Worm (Caenorhabditis elegans) whole organism, late embryonic: ENCODE results near the gene str-99.

Source experiments
- F13H6.1 ChIP-seq: sonication (generic microtip); optimal IDR thresholded peaks from 2 replicates; lab custom pipeline; 2016; ENCODE audit warnings: missing genetic modification characterization, missing compliant biosample characterization
- K09A11.1 ChIP-seq: sonication (generic microtip); optimal IDR thresholded peaks from 2 replicates; lab custom pipeline; 2017; ENCODE audit warnings: antibody characterized with exemption, mild to moderate bottlenecking, missing genetic modification characterization, missing compliant biosample characterization; ENCODE audit not compliant: insufficient read depth
- Y22D7AL.16 ChIP-seq: sonication (generic microtip); optimal IDR thresholded peaks from 2 replicates; lab custom pipeline; 2016; ENCODE audit warnings: missing genetic modification characterization, missing compliant biosample characterization
- ceh-19 ChIP-seq: fragments of 200-800 bp; sonication (Bioruptor generic); optimal IDR thresholded peaks from 2 replicates; lab custom pipeline; 2018; ENCODE audit warnings: mild to moderate bottlenecking, missing genetic modification characterization, missing compliant biosample characterization
- ceh-2 ChIP-seq: sonication (generic microtip); optimal IDR thresholded peaks from 2 replicates; lab custom pipeline; 2016; ENCODE audit warnings: missing genotype, missing genetic modification characterization, missing compliant biosample characterization
- ceh-22 ChIP-seq: sonication (generic microtip); optimal IDR thresholded peaks from 2 replicates; lab custom pipeline; 2017; ENCODE audit warnings: missing biosample characterization, missing genetic modification characterization
- ceh-24 ChIP-seq: sonication (generic microtip); optimal IDR thresholded peaks from 2 replicates; lab custom pipeline; 2016; ENCODE audit warnings: mild to moderate bottlenecking, missing genetic modification characterization, missing compliant biosample characterization
- ceh-30 ChIP-seq: fragments of 150-350 bp; optimal IDR thresholded peaks from 2 replicates; lab custom pipeline; 2014; ENCODE audit warnings: missing biosample characterization, missing genetic modification characterization
- ceh-9 ChIP-seq: sonication (generic microtip); optimal IDR thresholded peaks from 2 replicates; lab custom pipeline; 2016; ENCODE audit warnings: mild to moderate bottlenecking, missing genetic modification characterization, inconsistent platforms, missing compliant biosample characterization
- che-1 ChIP-seq: sonication (generic microtip); optimal IDR thresholded peaks from 2 replicates; lab custom pipeline; 2016; ENCODE audit warnings: mild to moderate bottlenecking, missing genetic modification characterization, missing compliant biosample characterization
- elt-4 ChIP-seq: sonication (generic microtip); optimal IDR thresholded peaks from 2 replicates; lab custom pipeline; 2016; ENCODE audit warnings: missing genetic modification characterization, missing compliant biosample characterization
- eyg-1 ChIP-seq: sonication (generic microtip); optimal IDR thresholded peaks from 2 replicates; lab custom pipeline; 2016; ENCODE audit warnings: missing genotype, missing genetic modification characterization, missing compliant biosample characterization
- fkh-6 ChIP-seq: sonication (generic microtip); optimal IDR thresholded peaks from 2 replicates; lab custom pipeline; 2016; ENCODE audit warnings: missing genetic modification characterization, missing compliant biosample characterization
- hlh-8 ChIP-seq: sonication (generic microtip); optimal IDR thresholded peaks from 2 replicates; lab custom pipeline; 2016; ENCODE audit warnings: missing genotype, missing genetic modification characterization, missing compliant biosample characterization
- lin-11 ChIP-seq: fragments of 200-800 bp; sonication (Bioruptor generic); optimal IDR thresholded peaks from 2 replicates; lab custom pipeline; 2018; ENCODE audit warnings: mild to moderate bottlenecking, missing genetic modification characterization, missing compliant biosample characterization
- madf-2 ChIP-seq: sonication (generic microtip); optimal IDR thresholded peaks from 2 replicates; lab custom pipeline; 2017; ENCODE audit warnings: missing genetic modification characterization, missing compliant biosample characterization
- mec-3 ChIP-seq: sonication (generic microtip); optimal IDR thresholded peaks from 2 replicates; lab custom pipeline; 2016; ENCODE audit warnings: borderline replicate concordance, missing genetic modification characterization, missing compliant biosample characterization
- nfya-1 ChIP-seq: sonication (generic microtip); optimal IDR thresholded peaks from 2 replicates; lab custom pipeline; 2017; ENCODE audit warnings: missing genetic modification characterization, mild to moderate bottlenecking, missing compliant biosample characterization, antibody characterized with exemption, moderate library complexity
- npax-4 ChIP-seq: sonication (generic microtip); optimal IDR thresholded peaks from 2 replicates; lab custom pipeline; 2016; ENCODE audit warnings: missing genetic modification characterization, missing compliant biosample characterization
- pag-3 ChIP-seq: sonication (generic microtip); optimal IDR thresholded peaks from 2 replicates; lab custom pipeline; 2016; ENCODE audit warnings: missing compliant biosample characterization, missing genetic modification characterization, borderline replicate concordance
- pax-1 ChIP-seq: fragments of 150-350 bp; optimal IDR thresholded peaks from 2 replicates; lab custom pipeline; 2014; ENCODE audit warnings: missing biosample characterization, missing genetic modification characterization
- pha-2 ChIP-seq: sonication (generic microtip); optimal IDR thresholded peaks from 2 replicates; lab custom pipeline; 2017; ENCODE audit warnings: mild to moderate bottlenecking, missing genetic modification characterization, missing compliant biosample characterization
- pha-4 ChIP-seq: fragments of 150-350 bp; optimal IDR thresholded peaks from 2 replicates; lab custom pipeline; 2018; ENCODE audit warnings: missing biosample characterization, missing genetic modification reagents, missing genetic modification characterization
- pqm-1 ChIP-seq: sonication (generic microtip); optimal IDR thresholded peaks from 2 replicates; lab custom pipeline; 2016; ENCODE audit warnings: missing genetic modification characterization, missing compliant biosample characterization
- pros-1 ChIP-seq: fragments of 150-350 bp; optimal IDR thresholded peaks from 2 replicates; lab custom pipeline; 2014; ENCODE audit warnings: missing biosample characterization, missing genetic modification reagents, missing genetic modification characterization
- ref-2 ChIP-seq: sonication (generic microtip); optimal IDR thresholded peaks from 2 replicates; lab custom pipeline; 2016; ENCODE audit warnings: missing genetic modification characterization, missing compliant biosample characterization
- sox-2 ChIP-seq: fragments of 200-800 bp; sonication (Bioruptor generic); IDR thresholded peaks from 2 replicates; pipeline ENCODE4 v1.3.6; 2022; ENCODE audit warnings: missing genetic modification reagents, missing genetic modification characterization, missing compliant biosample characterization
- sox-4 ChIP-seq: sonication (generic microtip); optimal IDR thresholded peaks from 2 replicates; lab custom pipeline; 2017; ENCODE audit warnings: mild to moderate bottlenecking, missing genetic modification characterization, inconsistent platforms, missing compliant biosample characterization
- syd-9 ChIP-seq: sonication (generic microtip); optimal IDR thresholded peaks from 2 replicates; lab custom pipeline; 2016; ENCODE audit warnings: mild to moderate bottlenecking, missing genetic modification characterization, moderate library complexity, missing compliant biosample characterization
- tbx-2 ChIP-seq: sonication (generic microtip); optimal IDR thresholded peaks from 2 replicates; lab custom pipeline; 2016; ENCODE audit warnings: missing genetic modification characterization, missing compliant biosample characterization
- tbx-7 ChIP-seq: sonication (generic microtip); optimal IDR thresholded peaks from 2 replicates; lab custom pipeline; 2016; ENCODE audit warnings: missing genotype, missing genetic modification characterization, missing compliant biosample characterization
- unc-42 ChIP-seq: sonication (generic microtip); optimal IDR thresholded peaks from 2 replicates; lab custom pipeline; 2016; ENCODE audit warnings: missing genotype, missing genetic modification characterization, missing compliant biosample characterization
- zip-5 ChIP-seq: sonication (generic microtip); optimal IDR thresholded peaks from 2 replicates; lab custom pipeline; 2016; ENCODE audit warnings: missing genetic modification characterization, missing compliant biosample characterization
- ztf-16 ChIP-seq: sonication (generic microtip); optimal IDR thresholded peaks from 2 replicates; lab custom pipeline; 2017; ENCODE audit warnings: missing genetic modification characterization, missing compliant biosample characterization

The str-99 gene

ce11 chrV:16148805-16149204 is 9.5 kb downstream of the str-99 start, which contains the start of gene F10A3.4:
TSS of gene F10A3.4 (plus strand) at chrV:16149105.
- TF ChIP-seq pha-4 (tag; lab: Kevin White, UChicago) (no peak), pag-3 (tag; lab: Kevin White, UChicago) (no peak), ceh-9 (tag; lab: Kevin White, UChicago) (no peak), pqm-1 (tag; lab: Kevin White, UChicago) (no peak), syd-9 (no peak), che-1 (tag; lab: Kevin White, UChicago) (no peak)

ce11 chrV:16145009-16145408 is 13.3 kb downstream of the str-99 start:
- TF ChIP-seq ceh-19 (GFP tag; lab: Kevin White, UChicago): no peak
- no peak for TF ChIP-seq eyg-1 (tag; lab: Kevin White, UChicago)
- TF ChIP-seq pha-4 (tag; lab: Kevin White, UChicago): no peak
- no peak for TF ChIP-seq zip-5
- TF ChIP-seq K09A11.1 (tag; lab: Kevin White, UChicago): no peak
- TF ChIP-seq ztf-16 (tag; lab: Kevin White, UChicago): no peak
- no peak for TF ChIP-seq syd-9
- TF ChIP-seq ceh-24: no peak
- TF ChIP-seq npax-4: no peak
- TF ChIP-seq madf-2 (tag; lab: Kevin White, UChicago): no peak
- no peak for TF ChIP-seq ref-2 (tag; lab: Kevin White, UChicago)
- TF ChIP-seq elt-4 (tag; lab: Kevin White, UChicago): no peak
- no peak for TF ChIP-seq ceh-9 (tag; lab: Kevin White, UChicago)
- no peak for TF ChIP-seq ceh-30 (tag; lab: Kevin White, UChicago)
- no peak for TF ChIP-seq sox-4 (tag; lab: Kevin White, UChicago)
- no peak for TF ChIP-seq unc-42 (tag; lab: Kevin White, UChicago)

ce11 chrV:16143066-16143581 is 15.2 kb downstream of the str-99 start, which contains the start of gene fbxa-88:
TSS of gene fbxa-88 (minus strand) at chrV:16143116.
- TF ChIP-seq ref-2 (tag; lab: Kevin White, UChicago) (no peak), Y22D7AL.16 (tag; lab: Kevin White, UChicago) (no peak), hlh-8 (tag; lab: Kevin White, UChicago) (no peak), ceh-2 (tag; lab: Kevin White, UChicago) (no peak), lin-11 (tag; lab: Kevin White, UChicago) (no peak), mec-3 (tag; lab: Kevin White, UChicago) (no peak), pha-2 (no peak), fkh-6 (tag; lab: Kevin White, UChicago) (no peak), tbx-7 (tag; lab: Kevin White, UChicago) (no peak), madf-2 (tag; lab: Kevin White, UChicago) (no peak), sox-2 (no peak)

ce11 chrV:16142371-16142770 is 15.9 kb downstream of the str-99 start, which contains the start of gene fbxa-18:
TSS of gene fbxa-18 (plus strand) at chrV:16142671.
- TF ChIP-seq pax-1 (tag; lab: Kevin White, UChicago): no peak
- TF ChIP-seq pros-1: no peak

ce11 chrV:16141071-16141470 is 17.2 kb downstream of the str-99 start, which contains the start of gene clc-32:
TSS of gene clc-32 (minus strand) at chrV:16141171.
- no peak for TF ChIP-seq fkh-6 (tag; lab: Kevin White, UChicago)
- no peak for TF ChIP-seq madf-2 (tag; lab: Kevin White, UChicago)
- no peak for TF ChIP-seq F13H6.1 (tag; lab: Kevin White, UChicago)
- no peak for TF ChIP-seq ceh-22 (tag; lab: Kevin White, UChicago)
- no peak for TF ChIP-seq zip-5
- no peak for TF ChIP-seq K09A11.1 (tag; lab: Kevin White, UChicago)
- TF ChIP-seq che-1 (tag; lab: Kevin White, UChicago): no peak
- TF ChIP-seq pag-3 (tag; lab: Kevin White, UChicago): no peak
- TF ChIP-seq nfya-1 (tag; lab: Kevin White, UChicago): no peak
- no peak for TF ChIP-seq tbx-2 (tag; lab: Kevin White, UChicago)
- TF ChIP-seq, all 69 proteins: peak for 0
